Worm (Caenorhabditis elegans) whole organism, early embryonic: ENCODE results near the gene ZK930.6.

Experiments
- ama-1 ChIP-seq: fragments of 150-350 bp; optimal IDR thresholded peaks from 2 replicates; lab custom pipeline; 2014
- ets-7 ChIP-seq: sonication (generic microtip); optimal IDR thresholded peaks from 2 replicates; lab custom pipeline; 2016; ENCODE audit warnings: missing genotype, missing genetic modification characterization, missing compliant biosample characterization
- flt-1 ChIP-seq: fragments of 200-800 bp; sonication (Bioruptor generic); IDR thresholded peaks from 2 replicates; pipeline ENCODE4 v1.3.6; 2022; ENCODE audit warnings: missing genetic modification characterization, missing compliant biosample characterization
- hnd-1 ChIP-seq: sonication (generic microtip); optimal IDR thresholded peaks from 2 replicates; lab custom pipeline; 2016; ENCODE audit warnings: missing genetic modification characterization, missing compliant biosample characterization
- pes-1 ChIP-seq: fragments of 200-800 bp; sonication (Bioruptor generic); IDR thresholded peaks from 2 replicates; pipeline ENCODE4 v1.3.6; 2022; ENCODE audit warnings: missing genetic modification reagents, missing genetic modification characterization, missing compliant biosample characterization

ce11 chrII:11916555-11916941, 32.8 kb downstream of the ZK930.6 start:
- no peak for TF ChIP-seq ets-7 (tag; lab: Kevin White, UChicago)
- TF ChIP-seq hnd-1 (tag; lab: Kevin White, UChicago) = no peak
- TF ChIP-seq pes-1 (GFP tag; lab: Robert Waterston, UW) = no peak
- TF ChIP-seq ama-1 (lab: Kevin White, UChicago) = no peak
- TF ChIP-seq flt-1 (GFP tag; lab: Robert Waterston, UW) = no peak
